Fruit fly (Drosophila melanogaster): ENCODE data around the gene CG14545.

Gene CG14545

dm6 chr3R:25877064-25877463, 26.0 kb upstream of the CG14545 start:
- TF ChIP-seq CG8478 (optimal IDR thresholded peaks at IDR 0.05) (no peak), CTCF (optimal IDR thresholded peaks at IDR 0.05) (no peak)

- peak; percentile 68 to 75 for TF ChIP-seq CTCF (optimal IDR thresholded peaks at IDR 0.05)
- TF ChIP-seq CG8478 (optimal IDR thresholded peaks at IDR 0.05): no peak
These were observed 25.5 kb upstream of the CG14545 start for dm6 chr3R:25876639-25877038.

- TF ChIP-seq CG8478 (optimal IDR thresholded peaks at IDR 0.05) (no peak), CTCF (optimal IDR thresholded peaks at IDR 0.05) (no peak)
These were observed 19.3 kb upstream of the CG14545 start for dm6 chr3R:25870389-25870788.

dm6 chr3R:25855594-25856305, 4.7 kb upstream of the CG14545 start, which contains the start of gene CG5890:
Gene CG5890 (plus strand): TSS chr3R:25856154.
- no peak for TF ChIP-seq CTCF (optimal IDR thresholded peaks at IDR 0.05)
- TF ChIP-seq CG8478 (optimal IDR thresholded peaks at IDR 0.05): no peak

- TF ChIP-seq CTCF (optimal IDR thresholded peaks at IDR 0.05) (no peak), CG8478 (optimal IDR thresholded peaks at IDR 0.05) (no peak)
These were observed 3.7 kb upstream of the CG14545 start for dm6 chr3R:25854825-25855224.

- TF ChIP-seq CTCF (optimal IDR thresholded peaks at IDR 0.05) (no peak), CG8478 (optimal IDR thresholded peaks at IDR 0.05) (no peak)
These were observed 19.3 kb downstream of the CG14545 start, which contains the start of the genes Mst57Da and alpha4GT2 for dm6 chr3R:25831799-25832280. Gene Mst57Da (minus strand): TSS chr3R:25831899. Gene alpha4GT2 (plus strand): TSS chr3R:25832230.

dm6 chr3R:25830814-25831213, 20.3 kb downstream of the CG14545 start, which contains the start of gene Mst57Db:
Gene Mst57Db (minus strand): TSS chr3R:25830914.
- TF ChIP-seq CTCF (optimal IDR thresholded peaks at IDR 0.05) (no peak), CG8478 (optimal IDR thresholded peaks at IDR 0.05) (no peak)

dm6 chr3R:25830128-25830527, 21.0 kb downstream of the CG14545 start, which contains the start of gene Sfp96F:
Gene Sfp96F (minus strand): TSS chr3R:25830228.
- TF ChIP-seq CG8478 (optimal IDR thresholded peaks at IDR 0.05): no peak
- TF ChIP-seq CTCF (optimal IDR thresholded peaks at IDR 0.05): no peak

dm6 chr3R:25829598-25829997, 21.5 kb downstream of the CG14545 start, which contains the start of gene Mst57Dc:
Gene Mst57Dc (minus strand): TSS chr3R:25829698.
- TF ChIP-seq CG8478 (optimal IDR thresholded peaks at IDR 0.05): no peak
- TF ChIP-seq CTCF (optimal IDR thresholded peaks at IDR 0.05): no peak

dm6 chr3R:25815179-25815578, 35.9 kb downstream of the CG14545 start, which contains the start of gene CG14354:
Gene CG14354 (plus strand): TSS chr3R:25815479.
- TF ChIP-seq CTCF (optimal IDR thresholded peaks at IDR 0.05): no peak

dm6 chr3R:25811611-25812010, 39.5 kb downstream of the CG14545 start, which contains the start of the genes Acam and CG17770:
Gene Acam (plus strand): TSS chr3R:25811911.
Gene CG17770 (plus strand): TSS chr3R:25811911.
- TF ChIP-seq CTCF (optimal IDR thresholded peaks at IDR 0.05) (no peak), CG8478 (optimal IDR thresholded peaks at IDR 0.05) (no peak)

- TF ChIP-seq CG8478 (optimal IDR thresholded peaks at IDR 0.05): no peak
These were observed 40.3 kb downstream of the CG14545 start, which contains the start of gene CG5024 for dm6 chr3R:25810796-25811195. Gene CG5024 (plus strand): TSS chr3R:25811096.

- TF ChIP-seq CTCF (optimal IDR thresholded peaks at IDR 0.05): no peak
- TF ChIP-seq CG8478 (optimal IDR thresholded peaks at IDR 0.05): no peak
These were observed 44.9 kb downstream of the CG14545 start, which contains the start of gene BG642167 for dm6 chr3R:25806145-25806544. Gene BG642167 (plus strand): TSS chr3R:25806445.

Measured in S2 (cell line).